Worm (Caenorhabditis elegans) whole organism, L4/young adult: ENCODE results near the gene Y47D7A.9.

ENCODE experiments used
- W03F9.2 ChIP-seq: fragments of 150-350 bp; optimal IDR thresholded peaks from 2 replicates; lab custom pipeline; 2014; ENCODE audit warnings: missing biosample characterization, missing genetic modification characterization
- dao-5 ChIP-seq: sonication (generic microtip); optimal IDR thresholded peaks from 2 replicates; lab custom pipeline; 2016; ENCODE audit warnings: missing genotype, missing genetic modification characterization, moderate library complexity, missing compliant biosample characterization
- him-1 ChIP-seq: sonication (generic microtip); optimal IDR thresholded peaks from 2 replicates; lab custom pipeline; 2016; ENCODE audit warnings: missing genotype, missing genetic modification reagents, missing genetic modification characterization, missing compliant biosample characterization

DNA sequence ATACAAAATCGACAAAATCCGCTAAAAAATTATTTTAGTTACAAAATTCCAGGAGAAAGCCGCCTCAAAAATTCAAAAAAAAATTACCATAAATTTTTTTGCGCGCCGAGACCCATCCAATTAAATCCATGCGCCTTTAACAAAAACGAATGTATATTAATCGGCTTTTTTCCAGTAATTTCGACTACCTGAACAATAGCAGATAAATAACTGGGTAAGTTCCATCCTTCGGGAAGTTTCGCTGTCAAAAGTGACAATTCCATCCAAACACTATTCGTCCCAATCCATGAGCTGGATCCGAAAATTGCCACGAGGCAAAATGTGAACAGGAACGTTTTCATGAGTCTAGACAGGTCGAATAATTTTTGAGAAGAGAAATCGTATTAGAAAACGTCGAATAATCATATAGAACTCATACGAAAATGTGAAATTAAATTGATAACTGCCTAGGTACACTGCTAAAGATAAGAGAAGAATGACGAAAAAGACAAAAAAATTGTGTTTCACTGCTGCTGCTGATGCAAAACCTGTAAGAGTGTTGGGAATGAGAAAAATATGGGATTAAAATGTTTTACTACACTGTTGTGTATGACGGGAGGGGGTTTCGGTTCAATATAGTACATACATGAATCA is 19.1 kb upstream of the Y47D7A.9 start, which contains the start of gene rft-1:
- TF ChIP-seq him-1 = no peak
- no peak for TF ChIP-seq W03F9.2 (tag; lab: Kevin White, UChicago)
- no peak for TF ChIP-seq dao-5 (tag; lab: Kevin White, UChicago)
